Worm (Caenorhabditis elegans) whole organism, mixed stage, embryonic: ENCODE data around the gene C16A11.4.

Source experiments
- lin-13 ChIP-seq: fragments of 150-350 bp; optimal IDR thresholded peaks from 2 replicates; lab custom pipeline; 2014; ENCODE audit warnings: missing biosample characterization, missing genetic modification characterization
- unc-62 ChIP-seq: fragments of 150-350 bp; optimal IDR thresholded peaks from 2 replicates; lab custom pipeline; 2014; ENCODE audit warnings: missing biosample characterization, missing genetic modification reagents, missing genetic modification characterization

DNA sequence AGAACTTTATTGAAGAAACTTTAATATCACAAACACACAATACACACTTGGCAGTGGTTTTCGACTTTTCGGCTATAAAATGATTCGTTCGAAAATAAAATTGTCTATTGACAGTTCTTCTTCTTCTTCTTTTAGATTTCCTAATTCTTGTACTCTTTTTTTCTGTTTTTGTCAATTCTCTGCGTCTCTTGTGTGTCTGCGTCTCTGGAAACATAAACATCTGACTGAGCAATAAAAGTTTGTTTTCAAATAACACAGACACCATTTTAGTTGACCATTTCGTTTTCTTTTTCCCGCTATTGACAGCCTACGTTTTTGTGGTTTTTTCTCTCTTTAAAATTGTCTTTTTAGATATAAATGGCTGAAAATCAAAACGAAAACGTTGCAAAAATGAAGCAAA lies 46.9 kb upstream of the C16A11.4 start, which contains the start of gene R03H10.1:
- TF ChIP-seq unc-62 (no peak), lin-13 (tag; lab: Kevin White, UChicago) (no peak)
